Worm (Caenorhabditis elegans): ENCODE measurements around the gene jhdm-1.

jhdm-1 gene

ce11 chrIII:6415306-6415973 lies 38.8 kb upstream of the jhdm-1 start, which contains the start of gene nas-4:
Gene nas-4, minus strand, starts transcription at chrIII:6415656.
- TF ChIP-seq F23B12.7 (tag; optimal IDR thresholded peaks at IDR 0.05; ENCODE audit: insufficient read depth), result no peak
- no peak for TF ChIP-seq Y79H2A.3 (GFP tag; conservative IDR thresholded peaks at IDR 0.05)
- peak; percentile 69 for TF ChIP-seq nfyb-1 (GFP tag; IDR thresholded peaks at IDR 0.05)
- no peak for TF ChIP-seq F10E7.11 (tag; optimal IDR thresholded peaks at IDR 0.05)
- TF ChIP-seq nfya-2 (GFP tag; IDR thresholded peaks at IDR 0.05), result no peak
- no peak for TF ChIP-seq egl-18 (GFP tag; IDR thresholded peaks at IDR 0.05)
- TF ChIP-seq hmg-20 (GFP tag; IDR thresholded peaks at IDR 0.05), result no peak
- TF ChIP-seq cebp-1 (GFP tag; IDR thresholded peaks at IDR 0.05), result 0 out of 2 replicates have a peak, but pooled peaks have one; percentile 38
- peak; percentile 71 for TF ChIP-seq cebp-1 (tag; optimal IDR thresholded peaks at IDR 0.05)
- peak; percentile 20; the same call in 1 of the 2 replicates for TF ChIP-seq Y56A3A.18 (GFP tag; IDR thresholded peaks at IDR 0.05)
- TF ChIP-seq lsy-27 (tag; optimal IDR thresholded peaks at IDR 0.05; ENCODE audit: borderline replicate concordance, insufficient read depth), result no peak
- TF ChIP-seq F57A8.1 (GFP tag; optimal IDR thresholded peaks at IDR 0.05), result no peak
- 0 out of 2 replicates have a peak, but pooled peaks have one; percentile 25 for TF ChIP-seq pbrm-1 (GFP tag; IDR thresholded peaks at IDR 0.05)
- TF ChIP-seq ztf-26 (tag; optimal IDR thresholded peaks at IDR 0.05), result no peak
- TF ChIP-seq ceh-40 (GFP tag; IDR thresholded peaks at IDR 0.05), result no peak
- TF ChIP-seq K12H6.12 (tag; optimal IDR thresholded peaks at IDR 0.05), result no peak
- TF ChIP-seq ceh-27 (GFP tag; optimal IDR thresholded peaks at IDR 0.05), result peak; percentile 35
- TF ChIP-seq F57C9.4 (tag; optimal IDR thresholded peaks at IDR 0.05), result no peak
- TF ChIP-seq unc-130 (GFP tag; optimal IDR thresholded peaks at IDR 0.05), result no peak
- TF ChIP-seq madf-10 (tag; optimal IDR thresholded peaks at IDR 0.05), result no peak
- peak in 1 of 2 experiments; percentile 13 for TF ChIP-seq let-607 (tag; optimal IDR thresholded peaks at IDR 0.05)
- TF ChIP-seq madf-3 (GFP tag; IDR thresholded peaks at IDR 0.05), result 0 out of 2 replicates have a peak, but pooled peaks have one; percentile 70
- TF ChIP-seq tlf-1 (GFP tag; optimal IDR thresholded peaks at IDR 0.05), result peak; percentile 24
- TF ChIP-seq cebp-2 (GFP tag; IDR thresholded peaks at IDR 0.05), result peak; percentile 5; the same call in 1 of the 2 replicates
- TF ChIP-seq ztf-6 (GFP tag; IDR thresholded peaks at IDR 0.05), result no peak
- no peak; the same call in 1 of the 2 replicates for TF ChIP-seq hmg-1.2 (GFP tag; IDR thresholded peaks at IDR 0.05)
- peak; percentile 59; the same call in 1 of the 2 replicates for TF ChIP-seq Y53G8AR.9 (GFP tag; conservative IDR thresholded peaks at IDR 0.05)
- no peak for TF ChIP-seq chd-7 (tag; optimal IDR thresholded peaks at IDR 0.05)
- TF ChIP-seq ekl-4 (GFP tag; IDR thresholded peaks at IDR 0.05), result 0 out of 2 replicates have a peak, but pooled peaks have one; percentile 12
- TF ChIP-seq F52B5.7 (tag; optimal IDR thresholded peaks at IDR 0.05), result no peak
- TF ChIP-seq nhr-179 (tag; optimal IDR thresholded peaks at IDR 0.05), result peak; percentile 14
- peak; percentile 29 for TF ChIP-seq lin-40 (tag; optimal IDR thresholded peaks at IDR 0.05)
- TF ChIP-seq hsf-1 (GFP tag; IDR thresholded peaks at IDR 0.05), result no peak
- TF ChIP-seq attf-5 (GFP tag; optimal IDR thresholded peaks at IDR 0.05), result no peak
- TF ChIP-seq tbp1 (GFP tag; optimal IDR thresholded peaks at IDR 0.05), result no peak
- peak; percentile 22 for TF ChIP-seq fkh-3 (tag; optimal IDR thresholded peaks at IDR 0.05)
- no peak; the same call in 1 of the 2 replicates for TF ChIP-seq K11D2.4 (GFP tag; IDR thresholded peaks at IDR 0.05)
- TF ChIP-seq B0035.1 (tag; optimal IDR thresholded peaks at IDR 0.05), result peak; percentile 75
- TF ChIP-seq nhr-90 (tag; optimal IDR thresholded peaks at IDR 0.05), result peak; percentile 35
- TF ChIP-seq attf-3 (GFP tag; conservative IDR thresholded peaks at IDR 0.05), result no peak
- 0 out of 2 replicates have a peak, but pooled peaks have one; percentile 5 for TF ChIP-seq nhr-120 (GFP tag; IDR thresholded peaks at IDR 0.05)
- TF ChIP-seq athp-1 (tag; optimal IDR thresholded peaks at IDR 0.05), result peak; percentile 64
- TF ChIP-seq F22D6.2 (tag; optimal IDR thresholded peaks at IDR 0.05), result no peak
- no peak for TF ChIP-seq T26A5.8 (tag; optimal IDR thresholded peaks at IDR 0.05)
- no peak; the same call in 1 of the 2 replicates for TF ChIP-seq C06A6.2 (GFP tag; conservative IDR thresholded peaks at IDR 0.05)
- peak; percentile 6 for TF ChIP-seq atf-7 (tag; optimal IDR thresholded peaks at IDR 0.05)
- TF ChIP-seq sdz-38 (tag; optimal IDR thresholded peaks at IDR 0.05), result no peak
- TF ChIP-seq dpl-1 (GFP tag; optimal IDR thresholded peaks at IDR 0.05), result no peak
